Fruit fly (Drosophila melanogaster): ENCODE measurements around the gene CG1146.

CG1146 gene

DNA sequence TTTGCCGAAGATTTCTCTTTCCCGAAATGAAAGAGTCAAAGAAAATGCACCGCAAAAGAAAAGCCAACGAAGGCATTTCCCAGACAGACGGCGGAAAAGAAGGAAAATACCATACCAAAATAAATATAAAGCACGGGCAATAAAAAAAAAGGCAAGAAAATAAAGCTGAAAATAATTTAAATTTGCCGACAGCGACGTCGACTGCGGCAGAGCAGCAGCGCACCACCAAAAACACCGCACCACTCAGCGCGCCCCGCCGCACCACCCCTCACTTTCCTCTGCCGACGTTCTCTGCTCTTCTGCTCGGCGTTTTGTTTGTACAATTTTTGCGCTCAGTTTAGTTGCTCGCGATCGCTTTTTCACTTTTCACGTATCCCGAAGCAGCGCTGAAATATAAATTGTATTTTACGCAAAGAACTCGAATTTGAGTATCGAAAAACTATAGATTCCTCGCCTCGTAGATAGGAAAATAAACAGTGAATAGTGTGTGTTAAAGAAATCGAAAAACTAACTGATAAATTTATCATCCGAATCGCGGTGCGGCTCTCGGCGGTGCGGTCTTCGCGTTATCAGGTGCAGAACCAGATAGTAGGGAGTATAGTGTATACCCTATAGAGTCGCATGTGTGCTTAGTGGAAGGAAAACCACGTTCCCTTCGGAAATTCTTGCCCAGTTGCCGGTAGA is 30.9 kb upstream of the CG1146 start (continued):
- TF ChIP-seq cg (GFP tag; optimal IDR thresholded peaks at IDR 0.05) (no peak), CG10274 (GFP tag; optimal IDR thresholded peaks at IDR 0.05) (no peak), CG7745 (tag; optimal IDR thresholded peaks at IDR 0.05) (no peak), CG12391 (tag; optimal IDR thresholded peaks at IDR 0.05) (no peak), dm (GFP tag; optimal IDR thresholded peaks at IDR 0.05) (no peak), sim (GFP tag; IDR thresholded peaks at IDR 0.05) (no peak), CG32532 (GFP tag; IDR thresholded peaks at IDR 0.05) (no peak), D (optimal IDR thresholded peaks at IDR 0.05) (no peak), D (GFP tag; optimal IDR thresholded peaks at IDR 0.05) (no peak), nerfin-1 (tag; optimal IDR thresholded peaks at IDR 0.05) (no peak), stwl (tag; optimal IDR thresholded peaks at IDR 0.05) (no peak), CG17568 (GFP tag; optimal IDR thresholded peaks at IDR 0.05) (no peak), Jarid2 (GFP tag; optimal IDR thresholded peaks at IDR 0.05) (no peak), unpg (GFP tag; optimal IDR thresholded peaks at IDR 0.05) (no peak), dysf (GFP tag; IDR thresholded peaks at IDR 0.05) (no peak), CG10543 (GFP tag; optimal IDR thresholded peaks at IDR 0.05) (peak; percentile 76), Sin3A (optimal IDR thresholded peaks at IDR 0.05) (no peak), CG11456 (GFP tag; IDR thresholded peaks at IDR 0.05) (no peak), otp (GFP tag; IDR thresholded peaks at IDR 0.05) (no peak), luna (GFP tag; optimal IDR thresholded peaks at IDR 0.05) (no peak), CG8478 (optimal IDR thresholded peaks at IDR 0.05) (no peak), gsb (GFP tag; IDR thresholded peaks at IDR 0.05) (no peak), CG1233 (GFP tag; optimal IDR thresholded peaks at IDR 0.05) (no peak), Awh (GFP tag; IDR thresholded peaks at IDR 0.05) (no peak), nerfin-2 (GFP tag; IDR thresholded peaks at IDR 0.05; ENCODE audit: partially characterized antibody) (no peak), gsb-n (tag; optimal IDR thresholded peaks at IDR 0.05) (no peak), Doc2 (GFP tag; IDR thresholded peaks at IDR 0.05) (no peak), phol (tag; optimal IDR thresholded peaks at IDR 0.05) (no peak), Usf (GFP tag; optimal IDR thresholded peaks at IDR 0.05) (no peak), pho (GFP tag; optimal IDR thresholded peaks at IDR 0.05) (peak; percentile 9), maf-S (GFP tag; optimal IDR thresholded peaks at IDR 0.05) (no peak), mirr (GFP tag; optimal IDR thresholded peaks at IDR 0.05) (peak; percentile 40), Bgb (GFP tag; IDR thresholded peaks at IDR 0.05; ENCODE audit: partially characterized antibody) (no peak), CG11504 (tag; optimal IDR thresholded peaks at IDR 0.05) (no peak), MBD-R2 (GFP tag; IDR thresholded peaks at IDR 0.05) (no peak), nmo (GFP tag; optimal IDR thresholded peaks at IDR 0.05) (no peak), CG1529 (GFP tag; optimal IDR thresholded peaks at IDR 0.05) (no peak), CG18619 (GFP tag; optimal IDR thresholded peaks at IDR 0.05) (no peak), dan (GFP tag; IDR thresholded peaks at IDR 0.05) (no peak), dmrt99B (tag; optimal IDR thresholded peaks at IDR 0.05) (no peak), Mes4 (GFP tag; optimal IDR thresholded peaks at IDR 0.05) (no peak), TFAM (GFP tag; optimal IDR thresholded peaks at IDR 0.05) (no peak), CG15011 (GFP tag; optimal IDR thresholded peaks at IDR 0.05) (no peak), Med (GFP tag) (peak; percentile 55), fu2 (GFP tag; optimal IDR thresholded peaks at IDR 0.05) (no peak), Bdp1 (GFP tag; optimal IDR thresholded peaks at IDR 0.05) (no peak), Drgx (GFP tag; IDR thresholded peaks at IDR 0.05) (peak; percentile 48), peb (GFP tag; IDR thresholded peaks at IDR 0.05) (no peak), CG16779 (GFP tag; IDR thresholded peaks at IDR 0.05) (no peak), CG10267 (tag; optimal IDR thresholded peaks at IDR 0.05) (no peak), CG4360 (GFP tag; IDR thresholded peaks at IDR 0.05) (no peak), CG6813 (GFP tag; optimal IDR thresholded peaks at IDR 0.05) (no peak)
